Worm (Caenorhabditis elegans) whole organism, L3 larva: ENCODE measurements around the gene rund-1.

ENCODE experiments used
- aly-2 ChIP-seq: fragments of 150-350 bp; optimal IDR thresholded peaks from 2 replicates; lab custom pipeline; 2014; ENCODE audit warnings: missing biosample characterization, missing genetic modification characterization
- ceh-9 ChIP-seq: sonication (generic microtip); optimal IDR thresholded peaks from 2 replicates; lab custom pipeline; 2018; ENCODE audit warnings: missing biosample characterization, missing genetic modification characterization
- daf-12 ChIP-seq: fragments of 150-350 bp; optimal IDR thresholded peaks from 2 replicates; lab custom pipeline; 2014; ENCODE audit warnings: missing biosample characterization, missing genetic modification reagents, missing genetic modification characterization
- egl-27 ChIP-seq: sonication (generic microtip); optimal IDR thresholded peaks from 4 replicates; lab custom pipeline; 2017; ENCODE audit warnings: missing biosample characterization, missing genetic modification reagents, missing genetic modification characterization
- elt-2 ChIP-seq: sonication (generic microtip); optimal IDR thresholded peaks from 2 replicates; lab custom pipeline; 2016; ENCODE audit warnings: missing genetic modification reagents, mild to moderate bottlenecking, missing genetic modification characterization, missing compliant biosample characterization
- eor-1 ChIP-seq, 2 experiments: fragments of 150-350 bp; optimal IDR thresholded peaks; 2 replicates each; lab custom pipeline; 2014 to 2018; ENCODE audit warnings: missing biosample characterization in 2 of 2, missing genetic modification characterization in 2 of 2
- jun-1 ChIP-seq: fragments of 150-350 bp; optimal IDR thresholded peaks from 2 replicates; lab custom pipeline; 2014; ENCODE audit warnings: missing biosample characterization, missing genetic modification reagents, missing genetic modification characterization
- lin-39 ChIP-seq: fragments of 150-350 bp; optimal IDR thresholded peaks from 2 replicates; lab custom pipeline; 2018; ENCODE audit warnings: missing biosample characterization, missing genetic modification reagents, missing genetic modification characterization
- mdl-1 ChIP-seq: fragments of 150-350 bp; optimal IDR thresholded peaks from 2 replicates; lab custom pipeline; 2014; ENCODE audit warnings: missing biosample characterization, missing genetic modification characterization
- nfya-1 ChIP-seq: sonication (generic microtip); optimal IDR thresholded peaks from 2 replicates; lab custom pipeline; 2017; ENCODE audit warnings: missing genetic modification characterization, mild to moderate bottlenecking, missing compliant biosample characterization, antibody characterized with exemption, moderate library complexity; ENCODE audit not compliant: insufficient read depth
- nhr-11 ChIP-seq: fragments of 150-350 bp; optimal IDR thresholded peaks from 2 replicates; lab custom pipeline; 2014; ENCODE audit warnings: missing biosample characterization, missing genetic modification characterization
- nhr-77 ChIP-seq: fragments of 150-350 bp; optimal IDR thresholded peaks from 2 replicates; lab custom pipeline; 2014; ENCODE audit warnings: missing biosample characterization, missing genetic modification characterization
- pha-4 ChIP-seq: fragments of 150-350 bp; optimal IDR thresholded peaks from 2 replicates; lab custom pipeline; 2014; ENCODE audit warnings: missing biosample characterization, missing genetic modification reagents, missing genetic modification characterization
- pqm-1 ChIP-seq: fragments of 150-350 bp; optimal IDR thresholded peaks from 2 replicates; lab custom pipeline; 2017; ENCODE audit warnings: missing biosample characterization, missing genetic modification characterization, inconsistent platforms
- skn-1 ChIP-seq: fragments of 150-350 bp; optimal IDR thresholded peaks from 2 replicates; lab custom pipeline; 2014; ENCODE audit warnings: missing biosample characterization, missing genetic modification characterization
- tbx-2 ChIP-seq: sonication (generic microtip); optimal IDR thresholded peaks from 2 replicates; lab custom pipeline; 2016; ENCODE audit warnings: mild to moderate bottlenecking, missing genetic modification characterization, missing compliant biosample characterization
- ztf-4 ChIP-seq: fragments of 150-350 bp; optimal IDR thresholded peaks from 2 replicates; lab custom pipeline; 2014; ENCODE audit warnings: missing biosample characterization, missing genetic modification characterization

rund-1 gene

ce11 chrX:621190-621589 is 40.4 kb downstream of the rund-1 start, which contains the start of gene unc-96:
Gene unc-96, minus strand, starts transcription at chrX:621290.
- TF ChIP-seq daf-12 (tag; lab: Kevin White, UChicago) (no peak), pha-4 (tag; lab: Kevin White, UChicago) (no peak)

ce11 chrX:617730-618129 is 43.8 kb downstream of the rund-1 start:
- TF ChIP-seq egl-27 (no peak), elt-2 (tag; lab: Kevin White, UChicago) (no peak), pha-4 (tag; lab: Kevin White, UChicago) (peak; percentile 69), aly-2 (tag; lab: Kevin White, UChicago) (no peak), nfya-1 (tag; lab: Kevin White, UChicago) (no peak)

ce11 chrX:612783-613182 is 48.8 kb downstream of the rund-1 start:
- no peak for TF ChIP-seq eor-1 (tag; optimal IDR thresholded peaks at IDR 0.05; lab: Kevin White, UChicago)
- TF ChIP-seq tbx-2 (tag; lab: Kevin White, UChicago), result no peak
- no peak for TF ChIP-seq aly-2 (tag; lab: Kevin White, UChicago)
- no peak for TF ChIP-seq nhr-11
- no peak for TF ChIP-seq lin-39
- TF ChIP-seq mdl-1, result no peak
- TF ChIP-seq daf-12 (tag; lab: Kevin White, UChicago), result no peak
- no peak for TF ChIP-seq skn-1 (tag; lab: Kevin White, UChicago)
- TF ChIP-seq ztf-4, result no peak
- TF ChIP-seq ceh-9 (tag; lab: Kevin White, UChicago), result no peak
- TF ChIP-seq, all 47 proteins: peak for 0

ce11 chrX:609553-609952 is 52.0 kb downstream of the rund-1 start:
- TF ChIP-seq nhr-77 (tag; lab: Kevin White, UChicago), result no peak
- no peak for TF ChIP-seq eor-1 (tag; optimal IDR thresholded peaks at IDR 0.05; lab: Kevin White, UChicago)
- no peak for TF ChIP-seq jun-1
- no peak for TF ChIP-seq pqm-1
